Worm (Caenorhabditis elegans): ENCODE measurements around the gene ZK897.10.

ZK897.10 gene

DNA sequence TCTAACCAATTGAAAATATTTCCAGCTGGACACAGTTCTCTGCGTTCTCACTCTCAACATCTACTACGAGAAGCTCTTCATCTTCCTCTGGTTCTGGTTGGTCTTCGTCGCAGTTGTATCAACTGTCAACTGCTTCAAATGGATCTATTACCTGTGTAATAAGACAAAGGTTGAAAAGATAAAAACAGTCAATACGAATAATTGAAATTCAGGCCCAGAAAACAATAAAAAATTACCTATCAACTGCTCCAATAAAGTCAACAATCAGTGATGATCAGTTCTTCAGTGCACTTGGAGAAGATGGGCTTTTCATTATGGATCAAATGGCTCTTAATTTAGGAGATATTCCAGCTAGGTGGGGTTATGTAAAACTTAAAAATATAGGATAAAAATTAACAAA is 16.4 kb upstream of the ZK897.10 start:
- TF ChIP-seq hnd-1 (tag; optimal IDR thresholded peaks at IDR 0.05) (no peak), ceh-13 (GFP tag; optimal IDR thresholded peaks at IDR 0.05) (no peak), F13C5.2 (tag; optimal IDR thresholded peaks at IDR 0.05) (no peak), tra-4 (tag; optimal IDR thresholded peaks at IDR 0.05) (no peak), ama-1 (optimal IDR thresholded peaks at IDR 0.05) (no peak), ets-7 (tag; optimal IDR thresholded peaks at IDR 0.05) (no peak), hmbx-1 (tag; optimal IDR thresholded peaks at IDR 0.05) (no peak), flt-1 (GFP tag; IDR thresholded peaks at IDR 0.05) (no peak), B0310.2 (tag; optimal IDR thresholded peaks at IDR 0.05) (no peak), pes-1 (GFP tag; IDR thresholded peaks at IDR 0.05) (no peak), sea-1 (GFP tag; conservative IDR thresholded peaks at IDR 0.05) (no peak), scrt-1 (GFP tag; IDR thresholded peaks at IDR 0.05) (no peak), ceh-36 (tag; optimal IDR thresholded peaks at IDR 0.05) (no peak), tbx-37 (GFP tag; conservative IDR thresholded peaks at IDR 0.05) (no peak)

DNA sequence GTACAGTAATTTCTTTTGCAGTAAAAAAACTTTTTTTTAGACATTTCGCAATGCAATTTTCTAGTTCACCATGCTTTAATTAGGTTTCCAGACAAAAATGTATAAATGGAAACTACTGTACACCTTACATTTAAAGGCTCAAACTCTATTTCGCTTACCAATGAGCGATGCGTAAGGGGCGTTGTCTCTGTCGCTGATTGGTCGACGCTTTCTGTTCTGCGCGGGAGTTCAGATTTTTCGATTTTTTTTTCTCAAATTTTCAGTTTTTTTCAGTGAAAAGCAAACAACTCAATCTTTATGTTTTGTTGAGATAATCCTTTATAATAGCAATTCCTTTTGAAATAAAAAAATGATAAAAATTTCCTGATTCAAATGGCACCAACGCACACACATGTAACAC is 11.0 kb upstream of the ZK897.10 start:
- TF ChIP-seq hmg-4 (GFP tag; optimal IDR thresholded peaks at IDR 0.05) = no peak
- TF ChIP-seq tbx-11 (GFP tag; IDR thresholded peaks at IDR 0.05) = no peak
- TF ChIP-seq hnd-1 (tag; optimal IDR thresholded peaks at IDR 0.05) = no peak
- TF ChIP-seq hmbx-1 (tag; optimal IDR thresholded peaks at IDR 0.05) = no peak
- TF ChIP-seq tbx-37 (GFP tag; conservative IDR thresholded peaks at IDR 0.05) = no peak
- no peak for TF ChIP-seq ceh-36 (tag; optimal IDR thresholded peaks at IDR 0.05)
- no peak for TF ChIP-seq ama-1 (optimal IDR thresholded peaks at IDR 0.05)
- no peak for TF ChIP-seq scrt-1 (GFP tag; IDR thresholded peaks at IDR 0.05)
- no peak for TF ChIP-seq flt-1 (GFP tag; IDR thresholded peaks at IDR 0.05)
- TF ChIP-seq ceh-13 (GFP tag; optimal IDR thresholded peaks at IDR 0.05) = no peak
- TF ChIP-seq B0310.2 (tag; optimal IDR thresholded peaks at IDR 0.05) = no peak
- TF ChIP-seq aly-1 (tag; optimal IDR thresholded peaks at IDR 0.05) = no peak
- no peak for TF ChIP-seq tra-4 (tag; optimal IDR thresholded peaks at IDR 0.05)
- TF ChIP-seq ets-7 (tag; optimal IDR thresholded peaks at IDR 0.05) = no peak
- TF ChIP-seq sea-1 (GFP tag; conservative IDR thresholded peaks at IDR 0.05) = no peak
- no peak for TF ChIP-seq pes-1 (GFP tag; IDR thresholded peaks at IDR 0.05)
- no peak for TF ChIP-seq F13C5.2 (tag; optimal IDR thresholded peaks at IDR 0.05)

DNA sequence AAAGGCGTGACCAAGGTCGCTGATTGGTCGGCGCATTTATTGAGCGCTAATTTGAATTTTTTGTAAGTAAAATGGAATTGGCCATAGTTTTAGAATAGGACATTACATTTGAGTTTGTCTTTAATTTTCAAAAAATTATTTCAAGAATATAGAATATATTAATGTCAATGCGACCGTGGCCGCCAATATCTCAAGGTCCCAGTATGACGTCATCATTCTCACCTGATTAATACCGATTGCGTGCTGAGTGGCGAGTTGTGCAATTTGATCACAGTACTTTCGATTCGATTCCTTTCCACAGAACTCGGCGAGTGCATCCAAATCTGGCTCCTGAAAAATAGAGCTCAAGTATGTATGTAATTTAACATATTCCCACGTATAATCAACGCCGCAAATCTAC is 9.5 kb upstream of the ZK897.10 start:
- TF ChIP-seq B0310.2 (tag; optimal IDR thresholded peaks at IDR 0.05) (no peak), ets-7 (tag; optimal IDR thresholded peaks at IDR 0.05) (no peak), hnd-1 (tag; optimal IDR thresholded peaks at IDR 0.05) (no peak), tbx-37 (GFP tag; conservative IDR thresholded peaks at IDR 0.05) (no peak), scrt-1 (GFP tag; IDR thresholded peaks at IDR 0.05) (no peak), aly-1 (tag; optimal IDR thresholded peaks at IDR 0.05) (no peak), ceh-13 (GFP tag; optimal IDR thresholded peaks at IDR 0.05) (no peak), tra-4 (tag; optimal IDR thresholded peaks at IDR 0.05) (no peak), ceh-36 (tag; optimal IDR thresholded peaks at IDR 0.05) (no peak), hmg-4 (GFP tag; optimal IDR thresholded peaks at IDR 0.05) (no peak), hmbx-1 (tag; optimal IDR thresholded peaks at IDR 0.05) (no peak), pes-1 (GFP tag; IDR thresholded peaks at IDR 0.05) (no peak), tbx-11 (GFP tag; IDR thresholded peaks at IDR 0.05) (no peak), flt-1 (GFP tag; IDR thresholded peaks at IDR 0.05) (no peak), ama-1 (optimal IDR thresholded peaks at IDR 0.05) (no peak), F13C5.2 (tag; optimal IDR thresholded peaks at IDR 0.05) (no peak), sea-1 (GFP tag; conservative IDR thresholded peaks at IDR 0.05) (no peak)

DNA sequence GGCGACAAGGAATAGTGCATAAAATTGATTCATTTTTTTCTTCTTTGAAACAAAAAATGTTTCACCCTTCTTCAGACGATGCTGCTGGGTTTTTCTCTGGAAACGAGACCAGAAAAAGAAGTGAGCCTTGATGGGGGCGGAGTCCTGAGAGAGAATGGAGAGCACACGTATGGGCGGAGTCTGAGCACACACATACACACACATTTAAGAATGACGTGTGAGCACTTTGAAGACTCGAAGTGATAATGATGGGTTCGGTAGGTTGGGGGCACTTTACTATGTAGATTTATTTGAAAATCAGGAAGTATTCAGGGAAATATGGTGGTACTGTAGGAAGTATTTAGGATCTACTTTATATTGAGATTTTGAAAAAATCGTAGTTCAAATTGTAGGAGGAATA is 7.7 kb upstream of the ZK897.10 start, which contains the start of gene flp-9:
flp-9 (minus strand) TSS at position 101 of the 400 bp plus-strand sequence.
- TF ChIP-seq tra-4 (tag; optimal IDR thresholded peaks at IDR 0.05) (no peak), sea-1 (GFP tag; conservative IDR thresholded peaks at IDR 0.05) (no peak), flt-1 (GFP tag; IDR thresholded peaks at IDR 0.05) (no peak), pes-1 (GFP tag; IDR thresholded peaks at IDR 0.05) (no peak), hnd-1 (tag; optimal IDR thresholded peaks at IDR 0.05) (no peak), ceh-36 (tag; optimal IDR thresholded peaks at IDR 0.05) (no peak), scrt-1 (GFP tag; IDR thresholded peaks at IDR 0.05) (no peak), F13C5.2 (tag; optimal IDR thresholded peaks at IDR 0.05) (no peak), ceh-13 (GFP tag; optimal IDR thresholded peaks at IDR 0.05) (no peak), B0310.2 (tag; optimal IDR thresholded peaks at IDR 0.05) (no peak), hmbx-1 (tag; optimal IDR thresholded peaks at IDR 0.05) (no peak), ets-7 (tag; optimal IDR thresholded peaks at IDR 0.05) (no peak), ama-1 (optimal IDR thresholded peaks at IDR 0.05) (no peak), tbx-37 (GFP tag; conservative IDR thresholded peaks at IDR 0.05) (no peak), aly-1 (tag; optimal IDR thresholded peaks at IDR 0.05) (no peak)

DNA sequence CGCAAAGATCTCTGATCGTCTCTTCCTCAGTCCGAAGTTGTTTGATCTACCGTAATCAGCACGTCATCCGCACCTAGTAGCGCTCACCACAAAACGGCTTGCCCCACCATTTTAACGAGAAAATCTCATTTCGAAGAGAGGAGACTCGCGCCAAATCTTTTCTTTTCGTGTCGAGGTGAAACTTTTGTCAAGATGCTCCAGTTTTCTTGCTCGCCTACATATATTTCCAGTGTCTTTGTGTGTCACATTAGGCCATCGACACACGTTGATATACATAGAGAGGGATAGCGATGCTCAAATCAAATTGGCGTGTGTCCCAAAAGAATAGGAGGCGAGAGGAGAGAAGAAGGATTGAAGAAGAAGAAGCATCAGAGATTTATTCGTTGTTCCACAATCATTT is 2.4 kb upstream of the ZK897.10 start:
- TF ChIP-seq aly-1 (tag; optimal IDR thresholded peaks at IDR 0.05) (no peak), B0310.2 (tag; optimal IDR thresholded peaks at IDR 0.05) (no peak), hmg-4 (GFP tag; optimal IDR thresholded peaks at IDR 0.05) (no peak), flt-1 (GFP tag; IDR thresholded peaks at IDR 0.05) (no peak), scrt-1 (GFP tag; IDR thresholded peaks at IDR 0.05) (no peak), hnd-1 (tag; optimal IDR thresholded peaks at IDR 0.05) (no peak), tbx-11 (GFP tag; IDR thresholded peaks at IDR 0.05) (no peak), ceh-13 (GFP tag; optimal IDR thresholded peaks at IDR 0.05) (no peak), hmbx-1 (tag; optimal IDR thresholded peaks at IDR 0.05) (no peak), ets-7 (tag; optimal IDR thresholded peaks at IDR 0.05) (no peak), ceh-36 (tag; optimal IDR thresholded peaks at IDR 0.05) (no peak), pes-1 (GFP tag; IDR thresholded peaks at IDR 0.05) (no peak)

DNA sequence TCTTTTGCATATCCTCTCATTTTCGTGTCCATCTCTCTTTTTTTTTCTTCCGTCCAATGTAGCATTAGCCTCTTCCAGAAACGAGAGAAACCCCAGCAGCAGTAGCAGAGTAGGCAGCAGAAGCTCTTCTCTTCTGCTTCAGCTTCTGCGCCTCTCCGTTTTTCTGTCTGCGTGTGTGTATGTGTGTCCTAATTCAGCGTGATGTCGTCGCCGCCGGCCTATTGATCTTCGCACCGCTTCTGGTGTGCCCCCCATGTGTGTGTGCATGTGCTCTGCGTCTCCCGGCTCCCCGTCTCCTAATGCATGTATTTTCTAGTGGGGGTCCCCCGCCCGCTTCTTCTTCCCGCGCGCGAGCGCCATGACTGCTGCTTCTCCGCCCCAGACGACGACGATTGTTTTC is 6.3 kb downstream of the ZK897.10 start:
- TF ChIP-seq tra-4 (tag; optimal IDR thresholded peaks at IDR 0.05) (no peak), sea-1 (GFP tag; conservative IDR thresholded peaks at IDR 0.05) (no peak), ama-1 (optimal IDR thresholded peaks at IDR 0.05) (no peak)

DNA sequence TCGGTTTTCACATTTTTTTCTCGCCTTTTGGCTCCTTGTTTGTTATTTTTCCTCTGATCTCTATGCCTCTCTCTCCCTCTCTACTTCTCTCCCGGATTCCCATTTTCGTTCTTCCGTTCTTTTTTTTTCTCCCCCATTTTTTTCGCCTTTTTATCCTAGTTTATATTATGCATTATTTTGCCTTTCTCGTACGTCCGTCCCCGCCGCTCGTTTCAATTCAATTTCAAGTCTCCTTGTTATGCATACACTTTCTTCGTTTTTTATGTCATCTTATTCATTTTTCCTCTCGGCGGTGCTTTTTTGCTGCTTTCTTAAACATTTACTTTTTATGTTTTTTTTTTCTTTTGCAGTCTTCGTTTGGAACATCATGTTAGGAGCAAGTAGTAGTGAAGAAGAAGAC is 8.4 kb downstream of the ZK897.10 start, which contains the start of gene unc-31:
unc-31 (plus strand) TSS at position 349 of the 400 bp plus-strand sequence.
- no peak for TF ChIP-seq ama-1 (optimal IDR thresholded peaks at IDR 0.05)
- TF ChIP-seq tra-4 (tag; optimal IDR thresholded peaks at IDR 0.05) = no peak
- TF ChIP-seq tbx-37 (GFP tag; conservative IDR thresholded peaks at IDR 0.05) = no peak
- no peak for TF ChIP-seq pes-1 (GFP tag; IDR thresholded peaks at IDR 0.05)
- TF ChIP-seq aly-1 (tag; optimal IDR thresholded peaks at IDR 0.05) = no peak
- no peak for TF ChIP-seq B0310.2 (tag; optimal IDR thresholded peaks at IDR 0.05)
- no peak for TF ChIP-seq ceh-13 (GFP tag; optimal IDR thresholded peaks at IDR 0.05)
- TF ChIP-seq ets-7 (tag; optimal IDR thresholded peaks at IDR 0.05) = no peak
- no peak for TF ChIP-seq hmg-4 (GFP tag; optimal IDR thresholded peaks at IDR 0.05)
- no peak for TF ChIP-seq hnd-1 (tag; optimal IDR thresholded peaks at IDR 0.05)
- no peak for TF ChIP-seq tbx-11 (GFP tag; IDR thresholded peaks at IDR 0.05)
- no peak for TF ChIP-seq sea-1 (GFP tag; conservative IDR thresholded peaks at IDR 0.05)
- TF ChIP-seq hmbx-1 (tag; optimal IDR thresholded peaks at IDR 0.05) = no peak
- no peak for TF ChIP-seq flt-1 (GFP tag; IDR thresholded peaks at IDR 0.05)
- no peak for TF ChIP-seq ceh-36 (tag; optimal IDR thresholded peaks at IDR 0.05)
- no peak for TF ChIP-seq F13C5.2 (tag; optimal IDR thresholded peaks at IDR 0.05)
- no peak for TF ChIP-seq scrt-1 (GFP tag; IDR thresholded peaks at IDR 0.05)

Measured in whole organism, early embryonic.